Fruit fly (Drosophila melanogaster) whole organism, wandering third instar larva: Measurements from ENCODE around the gene Enoph.

Experiments
- br ChIP-seq: fragments of 200-800 bp; sonication (Bioruptor generic); optimal IDR thresholded peaks from 2 replicates; lab custom pipeline; 2016; ENCODE audit warnings: missing biosample characterization, missing genetic modification characterization
- sv ChIP-seq: fragments of 200-800 bp; sonication (Bioruptor generic); optimal IDR thresholded peaks from 3 replicates; lab custom pipeline; 2016; ENCODE audit warnings: missing biosample characterization, missing genetic modification characterization

DNA sequence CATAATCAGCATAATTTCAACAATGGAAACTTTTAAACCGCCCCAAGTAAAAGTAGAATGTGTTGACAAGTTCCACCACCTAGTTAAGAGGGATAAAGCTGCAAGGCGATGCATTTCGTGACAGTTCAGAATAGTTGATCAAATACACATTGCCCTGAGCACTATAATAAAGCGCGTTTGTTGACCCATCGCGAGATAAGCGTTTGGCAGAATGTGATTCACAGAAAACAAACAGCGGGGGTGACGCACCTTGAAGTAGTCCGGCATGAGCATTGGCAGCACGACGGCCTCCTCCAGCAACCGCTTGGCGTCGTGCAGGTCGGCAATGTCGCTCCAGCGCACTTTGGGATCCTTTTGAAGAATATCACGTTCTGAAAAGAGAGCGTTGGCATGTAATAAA is 27.0 kb downstream of the Enoph start:
- no peak for TF ChIP-seq br (GFP tag; lab: Kevin White, UChicago)
- TF ChIP-seq sv (GFP tag; lab: Kevin White, UChicago) = no peak
